Fruit fly (Drosophila melanogaster) whole organism, embryonic: ENCODE data around the gene CG10116.

Experiments used
- Aef1 ChIP-seq: fragments of 200-800 bp; sonication (Bioruptor generic); IDR thresholded peaks from 3 replicates; pipeline ENCODE4 v1.3.6; 2022; ENCODE audit warnings: missing biosample characterization, missing genetic modification characterization
- Bgb ChIP-seq: fragments of 200-800 bp; sonication (Bioruptor generic); IDR thresholded peaks from 2 replicates; pipeline ENCODE4 v1.3.6; 2022; ENCODE audit warnings: missing biosample characterization, missing genetic modification characterization; ENCODE audit not compliant: partially characterized antibody
- Bteb2 ChIP-seq: fragments of 200-800 bp; sonication (Bioruptor generic); optimal IDR thresholded peaks from 2 replicates; lab custom pipeline; 2016; ENCODE audit warnings: missing biosample characterization, missing genetic modification characterization
- CG10366 ChIP-seq: fragments of 200-800 bp; sonication (Bioruptor generic); IDR thresholded peaks from 2 replicates; pipeline ENCODE4 v1.3.6; 2022; ENCODE audit warnings: missing biosample characterization, missing genetic modification characterization
- CG10565 ChIP-seq: fragments of 200-800 bp; sonication (Bioruptor generic); optimal IDR thresholded peaks from 3 replicates; lab custom pipeline; 2016; ENCODE audit warnings: missing biosample characterization, mild to moderate bottlenecking, missing genetic modification characterization
- CG13624 ChIP-seq: fragments of 200-800 bp; sonication (Bioruptor generic); optimal IDR thresholded peaks from 2 replicates; lab custom pipeline; 2016; ENCODE audit warnings: missing biosample characterization, missing genetic modification characterization
- CG14667 ChIP-seq: fragments of 200-800 bp; sonication (Bioruptor generic); IDR thresholded peaks from 2 replicates; pipeline ENCODE4 v1.3.6; 2022; ENCODE audit warnings: missing biosample characterization, missing genetic modification characterization
- CG17186 ChIP-seq: fragments of 200-800 bp; sonication (Bioruptor generic); optimal IDR thresholded peaks from 3 replicates; lab custom pipeline; 2017; ENCODE audit warnings: missing biosample characterization, missing genetic modification reagents, missing genetic modification characterization
- CG2202 ChIP-seq: fragments of 200-800 bp; sonication (Bioruptor generic); optimal IDR thresholded peaks from 2 replicates; lab custom pipeline; 2018; ENCODE audit warnings: missing biosample characterization, mild to moderate bottlenecking, missing genetic modification characterization
- CG34224 ChIP-seq: fragments of 200-800 bp; sonication (Bioruptor generic); IDR thresholded peaks from 3 replicates; pipeline ENCODE4 v1.3.6; 2022; ENCODE audit warnings: missing biosample characterization, missing genetic modification characterization; ENCODE audit not compliant: partially characterized antibody
- CG3726 ChIP-seq: fragments of 200-800 bp; sonication (Bioruptor generic); IDR thresholded peaks from 3 replicates; pipeline ENCODE4, ENCODE4 v1.3.6; 2022; ENCODE audit warnings: missing biosample characterization, missing genetic modification characterization
- CG4707 ChIP-seq: fragments of 200-800 bp; sonication (Bioruptor generic); optimal IDR thresholded peaks from 2 replicates; lab custom pipeline; 2018; ENCODE audit warnings: missing biosample characterization, mild to moderate bottlenecking, missing genetic modification characterization, moderate library complexity
- CG5953 ChIP-seq: fragments of 200-800 bp; sonication (Bioruptor generic); IDR thresholded peaks from 2 replicates; pipeline ENCODE4 v1.3.6; 2022; ENCODE audit warnings: missing biosample characterization, missing genetic modification characterization
- CG8765 ChIP-seq: fragments of 200-800 bp; sonication (Bioruptor generic); IDR thresholded peaks from 2 replicates; pipeline ENCODE4 v1.3.6; 2022; ENCODE audit warnings: missing biosample characterization, missing genetic modification characterization
- CG8924 ChIP-seq: fragments of 200-800 bp; optimal IDR thresholded peaks from 3 replicates; lab custom pipeline; 2019; ENCODE audit warnings: missing biosample characterization, mild to moderate bottlenecking, missing genetic modification characterization, moderate library complexity
- Drgx ChIP-seq: fragments of 200-800 bp; sonication (Bioruptor generic); IDR thresholded peaks from 2 replicates; pipeline ENCODE4 v1.3.6; 2022; ENCODE audit warnings: missing biosample characterization, missing genetic modification characterization
- ERR ChIP-seq: fragments of 200-800 bp; sonication (Bioruptor generic); optimal IDR thresholded peaks from 2 replicates; lab custom pipeline; 2016; ENCODE audit warnings: missing biosample characterization, missing genetic modification characterization
- Gsc ChIP-seq: fragments of 200-800 bp; sonication (Bioruptor generic); IDR thresholded peaks from 2 replicates; pipeline ENCODE4 v1.3.6; 2022; ENCODE audit warnings: missing biosample characterization, missing genetic modification characterization
- Hr51 ChIP-seq, 2 experiments: fragments of 200-800 bp; sonication (Bioruptor generic); optimal IDR thresholded peaks; 2 replicates in 1 of 2; 3 replicates in 1 of 2; lab custom pipeline; 2016 to 2018; ENCODE audit warnings: missing biosample characterization in 2 of 2, missing genetic modification characterization in 2 of 2, mild to moderate bottlenecking in 1 of 2, moderate library complexity in 1 of 2
- Jarid2 ChIP-seq: fragments of 200-800 bp; sonication (Bioruptor generic); optimal IDR thresholded peaks from 3 replicates; lab custom pipeline; 2017; ENCODE audit warnings: mild to moderate bottlenecking, missing biosample characterization, missing genetic modification reagents, missing genetic modification characterization
- Mes4 ChIP-seq: fragments of 200-800 bp; sonication (Bioruptor generic); optimal IDR thresholded peaks from 2 replicates; lab custom pipeline; 2016; ENCODE audit warnings: missing biosample characterization, missing genetic modification characterization
- Opbp ChIP-seq: fragments of 200-800 bp; sonication (Bioruptor generic); IDR thresholded peaks from 3 replicates; pipeline ENCODE4 v1.3.6; 2022; ENCODE audit warnings: missing biosample characterization, missing genetic modification characterization; ENCODE audit not compliant: partially characterized antibody
- Optix ChIP-seq: fragments of 200-800 bp; sonication (Bioruptor generic); IDR thresholded peaks from 3 replicates; pipeline ENCODE4 v1.3.6; 2022; ENCODE audit warnings: missing biosample characterization, missing genetic modification characterization
- Scr ChIP-seq: fragments of 200-800 bp; sonication (Bioruptor generic); IDR thresholded peaks from 2 replicates; pipeline ENCODE4 v1.3.6; 2022; ENCODE audit warnings: missing biosample characterization, missing genetic modification characterization; ENCODE audit not compliant: partially characterized antibody
- Ssrp ChIP-seq: fragments of 200-800 bp; sonication (Bioruptor generic); optimal IDR thresholded peaks from 2 replicates; lab custom pipeline; 2018; ENCODE audit warnings: missing biosample characterization, mild to moderate bottlenecking, missing genetic modification characterization, moderate library complexity
- ab ChIP-seq: fragments of 200-800 bp; sonication (Bioruptor generic); optimal IDR thresholded peaks from 2 replicates; lab custom pipeline; 2016; ENCODE audit warnings: missing biosample characterization, missing genetic modification characterization
- ac ChIP-seq: fragments of 200-800 bp; sonication (Bioruptor generic); optimal IDR thresholded peaks from 3 replicates; lab custom pipeline; 2017; ENCODE audit warnings: missing biosample characterization, mild to moderate bottlenecking, missing genetic modification characterization
- bsh ChIP-seq, 2 experiments: fragments of 200-800 bp; sonication (Bioruptor generic); optimal IDR thresholded peaks; 2 replicates each; lab custom pipeline; 2017 to 2018; ENCODE audit warnings: mild to moderate bottlenecking in 2 of 2, missing biosample characterization in 2 of 2, missing genetic modification characterization in 2 of 2, moderate library complexity in 1 of 2
- caup ChIP-seq: fragments of 200-800 bp; sonication (Bioruptor generic); optimal IDR thresholded peaks from 3 replicates; lab custom pipeline; 2017; ENCODE audit warnings: missing biosample characterization, mild to moderate bottlenecking, missing genetic modification characterization, moderate library complexity; ENCODE audit not compliant: severe bottlenecking
- chm ChIP-seq: fragments of 200-800 bp; sonication (Bioruptor generic); IDR thresholded peaks from 2 replicates; pipeline ENCODE4 v1.3.6; 2022; ENCODE audit warnings: missing biosample characterization, missing genetic modification characterization
- chn ChIP-seq: fragments of 200-800 bp; sonication (Bioruptor generic); optimal IDR thresholded peaks from 2 replicates; lab custom pipeline; 2016; ENCODE audit warnings: missing biosample characterization, missing genetic modification characterization
- cwo ChIP-seq: fragments of 200-800 bp; sonication (Bioruptor generic); optimal IDR thresholded peaks from 3 replicates; lab custom pipeline; 2017; ENCODE audit warnings: missing biosample characterization, missing genetic modification characterization, mild to moderate bottlenecking, moderate library complexity, missing genetic modification reagents
- dati ChIP-seq: fragments of 200-800 bp; sonication (Bioruptor generic); IDR thresholded peaks from 2 replicates; pipeline ENCODE4 v1.3.6; 2022; ENCODE audit warnings: missing biosample characterization, missing genetic modification characterization
- emc ChIP-seq: fragments of 200-800 bp; sonication (Bioruptor generic); optimal IDR thresholded peaks from 2 replicates; lab custom pipeline; 2016; ENCODE audit warnings: missing biosample characterization, missing genetic modification characterization
- esg ChIP-seq: fragments of 200-800 bp; sonication (Bioruptor generic); conservative IDR thresholded peaks from 2 replicates; pipeline ENCODE4 v1.3.6; 2022; ENCODE audit warnings: missing biosample characterization, missing genetic modification characterization
- gem ChIP-seq: fragments of 200-800 bp; sonication (Bioruptor generic); optimal IDR thresholded peaks from 2 replicates; lab custom pipeline; 2019; ENCODE audit warnings: missing biosample characterization, mild to moderate bottlenecking, missing genetic modification characterization, moderate library complexity
- hkb ChIP-seq, 2 experiments: fragments of 200-800 bp in 1 of 2; fragments of >200 bp in 1 of 2; sonication (Bioruptor generic) in 1 of 2; IDR thresholded peaks in 1 of 2; optimal IDR thresholded peaks in 1 of 2; 2 replicates each; pipeline versions ENCODE4 v1.3.6 to Lab custom; 2017 to 2022; ENCODE audit warnings: missing biosample characterization in 1 of 2, missing genetic modification characterization in 1 of 2
- kni ChIP-seq: fragments of 200-800 bp; sonication (Bioruptor generic); optimal IDR thresholded peaks from 3 replicates; lab custom pipeline; 2017; ENCODE audit warnings: mild to moderate bottlenecking, missing biosample characterization, missing genetic modification reagents, missing genetic modification characterization
- p53 ChIP-seq: fragments of 200-800 bp; sonication (Bioruptor generic); optimal IDR thresholded peaks from 2 replicates; lab custom pipeline; 2016; ENCODE audit warnings: missing biosample characterization, missing genetic modification characterization
- peb ChIP-seq: fragments of 200-800 bp; sonication (Bioruptor generic); IDR thresholded peaks from 2 replicates; pipeline ENCODE4 v1.3.6; 2022; ENCODE audit warnings: missing biosample characterization, missing genetic modification characterization
- pho ChIP-seq: fragments of 200-800 bp; sonication (Bioruptor generic); optimal IDR thresholded peaks from 2 replicates; lab custom pipeline; 2016; ENCODE audit warnings: missing biosample characterization, missing genetic modification characterization
- seq ChIP-seq: fragments of 200-800 bp; sonication (Bioruptor generic); IDR thresholded peaks from 2 replicates; pipeline ENCODE4 v1.3.6; 2022; ENCODE audit warnings: missing biosample characterization, missing genetic modification characterization
- sima ChIP-seq: fragments of 200-800 bp; sonication (Bioruptor generic); optimal IDR thresholded peaks from 2 replicates; lab custom pipeline; 2016; ENCODE audit warnings: missing biosample characterization, missing genetic modification characterization
- so ChIP-seq: fragments of 200-800 bp; sonication (Bioruptor generic); IDR thresholded peaks from 3 replicates; pipeline ENCODE4 v1.3.6; 2022; ENCODE audit warnings: missing biosample characterization, missing genetic modification characterization
- tgo ChIP-seq: fragments of 200-800 bp; sonication (Bioruptor generic); IDR thresholded peaks from 3 replicates; pipeline ENCODE4 v1.3.6; 2022; ENCODE audit warnings: missing biosample characterization, missing genetic modification characterization
- tup ChIP-seq: fragments of 200-800 bp; sonication (Bioruptor generic); optimal IDR thresholded peaks from 2 replicates; lab custom pipeline; 2016; ENCODE audit warnings: missing biosample characterization, mild to moderate bottlenecking, missing genetic modification characterization, moderate library complexity

Gene CG10116

dm6 chr3L:13478339-13479203 is 21.5 kb upstream of the CG10116 start (continued):
- TF ChIP-seq pho (GFP tag; lab: Kevin White, UChicago) = no peak
- TF ChIP-seq CG3726 (GFP tag; lab: Robert Waterston, UW) = no peak
- TF ChIP-seq CG8765 (GFP tag; lab: Robert Waterston, UW) = no peak
- no peak for TF ChIP-seq CG5953 (GFP tag; lab: Robert Waterston, UW)
- no peak for TF ChIP-seq esg (GFP tag; lab: Robert Waterston, UW)
- peak; percentile 38 for TF ChIP-seq gem (tag; lab: Kevin White, UChicago)
- no peak for TF ChIP-seq peb
- no peak; the same call in 1 of the 2 replicates for TF ChIP-seq CG10366 (GFP tag; lab: Robert Waterston, UW)
- TF ChIP-seq dati (GFP tag; lab: Robert Waterston, UW) = no peak
- no peak for TF ChIP-seq CG4707
- no peak for TF ChIP-seq CG34224 (GFP tag; lab: Robert Waterston, UW)
- no peak for TF ChIP-seq CG10565
- TF ChIP-seq p53 (GFP tag; lab: Kevin White, UChicago) = no peak
- TF ChIP-seq Optix = no peak
- no peak for TF ChIP-seq CG13624 (GFP tag; lab: Kevin White, UChicago)
- TF ChIP-seq chn (GFP tag; lab: Kevin White, UChicago) = no peak

dm6 chr3L:13477453-13478184 is 20.6 kb upstream of the CG10116 start, which contains the start of gene stv:
TSS of gene stv (plus strand) at chr3L:13477541.
- TF ChIP-seq Scr = peak; percentile 25; the same call in 1 of the 2 replicates
- TF ChIP-seq tup (GFP tag; lab: Kevin White, UChicago) = no peak
- TF ChIP-seq Drgx (GFP tag; lab: Robert Waterston, UW) = no peak; the same call in 1 of the 2 replicates
- no peak for TF ChIP-seq sima (GFP tag; lab: Kevin White, UChicago)
- TF ChIP-seq emc (GFP tag; lab: Kevin White, UChicago) = no peak
- no peak for TF ChIP-seq CG2202 (tag; lab: Kevin White, UChicago)
- peak; percentile 66 for TF ChIP-seq Aef1
- TF ChIP-seq chm (GFP tag; lab: Robert Waterston, UW) = no peak; the same call in 1 of the 2 replicates
- TF ChIP-seq bsh (GFP tag; optimal IDR thresholded peaks at IDR 0.05; lab: Kevin White, UChicago) = no peak
- no peak for TF ChIP-seq CG8924 (tag; lab: Kevin White, UChicago)
- no peak for TF ChIP-seq ac (GFP tag; lab: Kevin White, UChicago)
- 0 out of 2 replicates have a peak, but pooled peaks have one; percentile 31 for TF ChIP-seq Bgb (GFP tag; lab: Robert Waterston, UW)
- no peak for TF ChIP-seq dati (GFP tag; lab: Robert Waterston, UW)
- TF ChIP-seq CG14667 (GFP tag; lab: Robert Waterston, UW) = no peak
- TF ChIP-seq CG13624 (GFP tag; lab: Kevin White, UChicago) = no peak
- no peak for TF ChIP-seq Gsc
- TF ChIP-seq Ssrp = no peak
- TF ChIP-seq caup (GFP tag; lab: Kevin White, UChicago) = no peak
- TF ChIP-seq kni (GFP tag; lab: Kevin White, UChicago) = no peak
- no peak for TF ChIP-seq tgo
- no peak for TF ChIP-seq cwo (GFP tag; lab: Kevin White, UChicago)
- TF ChIP-seq so (GFP tag; lab: Robert Waterston, UW) = peak; percentile 6; the same call in 1 of the 3 replicates
- TF ChIP-seq Mes4 (GFP tag; lab: Kevin White, UChicago) = no peak
- no peak for TF ChIP-seq hkb (optimal IDR thresholded peaks at IDR 0.05; lab: Kevin White, UChicago)
- peak; percentile 42 for TF ChIP-seq hkb (GFP tag; IDR thresholded peaks at IDR 0.05; lab: Robert Waterston, UW)
- TF ChIP-seq Bteb2 (GFP tag; lab: Kevin White, UChicago) = no peak
- no peak for TF ChIP-seq Hr51 (GFP tag; optimal IDR thresholded peaks at IDR 0.05; lab: Kevin White, UChicago)
- TF ChIP-seq ab (GFP tag; lab: Kevin White, UChicago) = no peak
- TF ChIP-seq seq (GFP tag; lab: Robert Waterston, UW) = no peak
- TF ChIP-seq ERR (GFP tag; lab: Kevin White, UChicago) = no peak
- TF ChIP-seq Opbp (GFP tag; lab: Robert Waterston, UW) = no peak; the same call in 2 of the 3 replicates
- peak; percentile 93 for TF ChIP-seq Jarid2
- TF ChIP-seq CG17186 (GFP tag; lab: Kevin White, UChicago) = no peak
